Worm (Caenorhabditis elegans) whole organism, L3 larva: ENCODE measurements around the gene R01B10.2.

Source experiments
- R02D3.7 ChIP-seq: fragments of 150-350 bp; optimal IDR thresholded peaks from 2 replicates; lab custom pipeline; 2014; ENCODE audit warnings: missing biosample characterization, missing genetic modification characterization
- ZK546.5 ChIP-seq: sonication (generic microtip); optimal IDR thresholded peaks from 2 replicates; lab custom pipeline; 2017; ENCODE audit warnings: missing biosample characterization, missing genetic modification characterization
- aly-2 ChIP-seq: fragments of 150-350 bp; optimal IDR thresholded peaks from 2 replicates; lab custom pipeline; 2014; ENCODE audit warnings: missing biosample characterization, missing genetic modification characterization
- ama-1 ChIP-seq: fragments of 150-350 bp; optimal IDR thresholded peaks from 2 replicates; lab custom pipeline; 2018
- ceh-16 ChIP-seq: sonication (generic microtip); optimal IDR thresholded peaks from 2 replicates; lab custom pipeline; 2017; ENCODE audit warnings: missing biosample characterization, missing genetic modification characterization
- ceh-28 ChIP-seq: fragments of 150-350 bp; optimal IDR thresholded peaks from 2 replicates; lab custom pipeline; 2014; ENCODE audit warnings: missing biosample characterization, missing genetic modification reagents, missing genetic modification characterization
- daf-12 ChIP-seq: fragments of 150-350 bp; optimal IDR thresholded peaks from 2 replicates; lab custom pipeline; 2014; ENCODE audit warnings: missing biosample characterization, missing genetic modification reagents, missing genetic modification characterization
- egl-27 ChIP-seq: sonication (generic microtip); optimal IDR thresholded peaks from 4 replicates; lab custom pipeline; 2017; ENCODE audit warnings: missing biosample characterization, missing genetic modification reagents, missing genetic modification characterization
- egl-5 ChIP-seq: fragments of 150-350 bp; optimal IDR thresholded peaks from 2 replicates; lab custom pipeline; 2017; ENCODE audit warnings: missing biosample characterization, missing genetic modification reagents, missing genetic modification characterization, inconsistent platforms
- elt-2 ChIP-seq: sonication (generic microtip); optimal IDR thresholded peaks from 2 replicates; lab custom pipeline; 2016; ENCODE audit warnings: missing genetic modification reagents, mild to moderate bottlenecking, missing genetic modification characterization, missing compliant biosample characterization
- elt-3 ChIP-seq, 3 experiments: fragments of 150-350 bp in 1 of 3; sonication (generic microtip) in 2 of 3; optimal IDR thresholded peaks; 2 replicates in 2 of 3; 4 replicates in 1 of 3; lab custom pipeline; 2014 to 2017; ENCODE audit warnings: missing biosample characterization in 3 of 3, missing genetic modification characterization in 3 of 3
- eor-1 ChIP-seq, 2 experiments: fragments of 150-350 bp; optimal IDR thresholded peaks; 2 replicates each; lab custom pipeline; 2014 to 2018; ENCODE audit warnings: missing biosample characterization in 2 of 2, missing genetic modification characterization in 2 of 2
- fos-1 ChIP-seq: fragments of 150-350 bp; optimal IDR thresholded peaks from 2 replicates; lab custom pipeline; 2014; ENCODE audit warnings: missing biosample characterization, missing genetic modification characterization
- hmg-11 ChIP-seq: sonication (generic microtip); optimal IDR thresholded peaks from 2 replicates; lab custom pipeline; 2016; ENCODE audit warnings: missing genetic modification characterization, missing compliant biosample characterization
- jun-1 ChIP-seq: fragments of 150-350 bp; optimal IDR thresholded peaks from 2 replicates; lab custom pipeline; 2014; ENCODE audit warnings: missing biosample characterization, missing genetic modification reagents, missing genetic modification characterization
- lin-15B ChIP-seq: fragments of 150-350 bp; optimal IDR thresholded peaks from 2 replicates; lab custom pipeline; 2014; ENCODE audit warnings: missing biosample characterization, missing genetic modification characterization
- lin-39 ChIP-seq: fragments of 150-350 bp; optimal IDR thresholded peaks from 2 replicates; lab custom pipeline; 2018; ENCODE audit warnings: missing biosample characterization, missing genetic modification reagents, missing genetic modification characterization
- lsy-12 ChIP-seq: sonication (generic microtip); optimal IDR thresholded peaks from 2 replicates; lab custom pipeline; 2016; ENCODE audit warnings: mild to moderate bottlenecking, missing genetic modification characterization, missing compliant biosample characterization
- mdl-1 ChIP-seq: fragments of 150-350 bp; optimal IDR thresholded peaks from 2 replicates; lab custom pipeline; 2014; ENCODE audit warnings: missing biosample characterization, missing genetic modification characterization
- nfya-1 ChIP-seq: sonication (generic microtip); optimal IDR thresholded peaks from 2 replicates; lab custom pipeline; 2017; ENCODE audit warnings: missing genetic modification characterization, mild to moderate bottlenecking, missing compliant biosample characterization, antibody characterized with exemption, moderate library complexity; ENCODE audit not compliant: insufficient read depth
- nhr-11 ChIP-seq: fragments of 150-350 bp; optimal IDR thresholded peaks from 2 replicates; lab custom pipeline; 2014; ENCODE audit warnings: missing biosample characterization, missing genetic modification characterization
- nhr-12 ChIP-seq: fragments of 150-350 bp; optimal IDR thresholded peaks from 2 replicates; lab custom pipeline; 2014; ENCODE audit warnings: missing biosample characterization, missing genetic modification characterization
- nhr-23 ChIP-seq: fragments of 150-350 bp; optimal IDR thresholded peaks from 2 replicates; lab custom pipeline; 2014; ENCODE audit warnings: missing biosample characterization, missing genetic modification reagents, missing genetic modification characterization
- nhr-25 ChIP-seq: sonication (generic microtip); optimal IDR thresholded peaks from 2 replicates; lab custom pipeline; 2017; ENCODE audit warnings: missing biosample characterization, missing genetic modification characterization
- nhr-43 ChIP-seq: sonication (generic microtip); optimal IDR thresholded peaks from 2 replicates; lab custom pipeline; 2016; ENCODE audit warnings: mild to moderate bottlenecking, missing genetic modification characterization, missing compliant biosample characterization; ENCODE audit not compliant: poor library complexity, severe bottlenecking
- nhr-77 ChIP-seq: fragments of 150-350 bp; optimal IDR thresholded peaks from 2 replicates; lab custom pipeline; 2014; ENCODE audit warnings: missing biosample characterization, missing genetic modification characterization
- pha-4 ChIP-seq: fragments of 150-350 bp; optimal IDR thresholded peaks from 2 replicates; lab custom pipeline; 2014; ENCODE audit warnings: missing biosample characterization, missing genetic modification reagents, missing genetic modification characterization
- pqm-1 ChIP-seq: fragments of 150-350 bp; optimal IDR thresholded peaks from 2 replicates; lab custom pipeline; 2017; ENCODE audit warnings: missing biosample characterization, missing genetic modification characterization, inconsistent platforms
- sea-2 ChIP-seq: fragments of 150-350 bp; sonication (generic microtip); optimal IDR thresholded peaks from 4 replicates; lab custom pipeline; 2014; ENCODE audit warnings: missing biosample characterization, missing genetic modification reagents, missing genetic modification characterization
- snpc-4 ChIP-seq: fragments of 150-350 bp; optimal IDR thresholded peaks from 2 replicates; lab custom pipeline; 2014; ENCODE audit warnings: missing biosample characterization, missing genetic modification characterization
- tbx-2 ChIP-seq: sonication (generic microtip); optimal IDR thresholded peaks from 2 replicates; lab custom pipeline; 2016; ENCODE audit warnings: mild to moderate bottlenecking, missing genetic modification characterization, missing compliant biosample characterization
- unc-39 ChIP-seq: sonication (generic microtip); optimal IDR thresholded peaks from 4 replicates; lab custom pipeline; 2017; ENCODE audit warnings: missing biosample characterization, missing genetic modification characterization
- unc-62 ChIP-seq: fragments of 150-350 bp; sonication (generic microtip); optimal IDR thresholded peaks from 4 replicates; lab custom pipeline; 2014; ENCODE audit warnings: missing biosample characterization, missing genetic modification reagents, missing genetic modification characterization
- zag-1 ChIP-seq: fragments of 150-350 bp; optimal IDR thresholded peaks from 2 replicates; lab custom pipeline; 2014; ENCODE audit warnings: missing biosample characterization, missing genetic modification characterization
- ztf-11 ChIP-seq: fragments of 150-350 bp; optimal IDR thresholded peaks from 2 replicates; lab custom pipeline; 2014; ENCODE audit warnings: missing biosample characterization, missing genetic modification characterization
- ztf-4 ChIP-seq: fragments of 150-350 bp; optimal IDR thresholded peaks from 2 replicates; lab custom pipeline; 2014; ENCODE audit warnings: missing biosample characterization, missing genetic modification characterization

The R01B10.2 gene

ce11 chrV:6016097-6016496 is 25.2 kb downstream of the R01B10.2 start:
- peak; percentile 16 for TF ChIP-seq nhr-23 (tag; lab: Kevin White, UChicago)
- TF ChIP-seq eor-1 (tag; optimal IDR thresholded peaks at IDR 0.05; lab: Kevin White, UChicago) = no peak
- TF ChIP-seq ztf-4 (tag; lab: Kevin White, UChicago) = no peak

DNA sequence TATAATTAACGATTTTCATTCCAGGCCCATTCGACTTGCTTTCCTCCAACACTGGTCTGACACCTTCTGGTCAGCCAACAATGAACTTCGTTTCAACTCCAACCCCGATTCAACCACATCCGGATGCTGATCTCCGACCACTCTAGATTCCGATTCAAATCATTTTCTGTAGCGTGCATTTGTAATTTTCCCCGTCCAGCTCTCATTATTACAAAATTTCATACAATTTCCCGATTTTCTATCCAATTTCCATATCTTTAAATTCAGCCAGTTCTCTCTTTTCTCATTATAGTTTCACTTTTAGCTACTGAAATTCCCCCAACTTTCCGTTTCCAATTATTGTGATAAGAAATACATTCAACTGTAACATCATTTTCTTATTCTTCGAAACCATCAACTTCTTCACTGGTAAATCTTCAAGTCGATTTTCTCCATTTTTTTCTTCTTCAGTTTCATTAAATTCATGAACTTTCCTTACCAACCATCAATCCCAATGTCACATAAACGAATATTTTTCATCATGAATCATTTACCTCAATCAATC is 25.7 kb downstream of the R01B10.2 start:
- TF ChIP-seq ZK546.5 (tag; lab: Kevin White, UChicago) = no peak
- TF ChIP-seq ztf-4 (tag; lab: Kevin White, UChicago) = no peak
- TF ChIP-seq nhr-43 (tag; lab: Kevin White, UChicago) = no peak
- TF ChIP-seq ceh-16 (tag; lab: Kevin White, UChicago) = no peak
- TF ChIP-seq lin-39 (tag; lab: Kevin White, UChicago) = no peak
- no peak for TF ChIP-seq mdl-1

DNA sequence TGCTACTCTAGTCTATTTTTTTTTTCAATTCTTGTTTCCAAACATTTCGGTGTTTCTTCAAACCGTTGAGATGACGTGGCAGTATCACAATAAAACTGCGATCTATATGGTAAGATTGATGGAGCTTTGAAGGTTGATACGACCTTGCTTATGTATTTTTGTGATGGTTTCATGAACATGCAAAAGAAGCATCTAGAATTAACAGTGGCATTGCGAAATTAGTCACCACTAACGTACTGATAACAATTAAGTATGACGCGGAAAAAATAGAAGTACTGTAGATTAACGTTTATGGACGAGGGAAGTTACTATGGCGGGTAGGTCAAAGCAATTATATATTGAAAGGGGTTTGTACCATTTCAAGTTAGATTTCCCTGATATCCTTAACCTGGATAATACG is 28.9 kb downstream of the R01B10.2 start:
- TF ChIP-seq elt-2 (peak; percentile 45), lsy-12 (tag; lab: Kevin White, UChicago) (no peak), pqm-1 (peak; percentile 32)

ce11 chrV:6010642-6011041 is 30.6 kb downstream of the R01B10.2 start:
- TF ChIP-seq jun-1 (tag; lab: Kevin White, UChicago) (peak; percentile 64), lin-39 (tag; lab: Kevin White, UChicago) (no peak), elt-3 (tag; optimal IDR thresholded peaks at IDR 0.05; lab: Kevin White, UChicago) (no peak), nhr-12 (tag; lab: Kevin White, UChicago) (no peak), tbx-2 (tag; lab: Kevin White, UChicago) (no peak), nhr-25 (tag; lab: Kevin White, UChicago) (no peak)

ce11 chrV:6007927-6008326 is 33.3 kb downstream of the R01B10.2 start:
- no peak for TF ChIP-seq nhr-12 (tag; lab: Kevin White, UChicago)
- no peak for TF ChIP-seq pqm-1
- no peak for TF ChIP-seq nhr-25 (tag; lab: Kevin White, UChicago)
- TF ChIP-seq jun-1 (tag; lab: Kevin White, UChicago) = no peak
- TF ChIP-seq fos-1 (tag; lab: Kevin White, UChicago) = no peak
- no peak for TF ChIP-seq ceh-16 (tag; lab: Kevin White, UChicago)
- no peak for TF ChIP-seq nhr-77 (tag; lab: Kevin White, UChicago)
- TF ChIP-seq, all 47 proteins: peak for 0

DNA sequence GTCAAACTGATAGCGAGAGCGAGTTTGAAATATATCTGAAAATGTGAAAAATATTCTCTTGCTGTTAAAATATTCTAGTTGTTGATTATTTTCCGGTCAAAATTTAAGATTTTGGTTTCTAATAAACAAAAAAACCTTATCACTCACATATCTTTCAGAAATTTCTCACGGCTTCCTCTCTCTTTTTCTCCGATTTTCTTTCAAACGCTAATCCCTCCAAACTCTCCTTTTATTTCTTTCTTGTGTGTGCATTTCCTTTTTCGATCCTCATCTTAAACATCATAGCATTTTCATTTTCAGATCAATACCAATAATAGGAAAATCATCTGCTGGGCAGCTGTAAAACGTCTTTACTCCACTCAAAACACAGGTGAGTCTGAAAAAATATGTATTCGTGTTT is 38.0 kb downstream of the R01B10.2 start, which contains the start of gene fos-1:
fos-1 (plus strand) TSS at position 301 of the 400 bp plus-strand sequence.
- TF ChIP-seq ZK546.5 (tag; lab: Kevin White, UChicago) (no peak), nhr-11 (tag; lab: Kevin White, UChicago) (no peak), nhr-12 (tag; lab: Kevin White, UChicago) (no peak), egl-5 (tag; lab: Kevin White, UChicago) (no peak), zag-1 (tag; lab: Kevin White, UChicago) (no peak), egl-27 (tag; lab: Kevin White, UChicago) (no peak), mdl-1 (no peak), eor-1 (tag; optimal IDR thresholded peaks at IDR 0.05; lab: Kevin White, UChicago) (no peak)

DNA sequence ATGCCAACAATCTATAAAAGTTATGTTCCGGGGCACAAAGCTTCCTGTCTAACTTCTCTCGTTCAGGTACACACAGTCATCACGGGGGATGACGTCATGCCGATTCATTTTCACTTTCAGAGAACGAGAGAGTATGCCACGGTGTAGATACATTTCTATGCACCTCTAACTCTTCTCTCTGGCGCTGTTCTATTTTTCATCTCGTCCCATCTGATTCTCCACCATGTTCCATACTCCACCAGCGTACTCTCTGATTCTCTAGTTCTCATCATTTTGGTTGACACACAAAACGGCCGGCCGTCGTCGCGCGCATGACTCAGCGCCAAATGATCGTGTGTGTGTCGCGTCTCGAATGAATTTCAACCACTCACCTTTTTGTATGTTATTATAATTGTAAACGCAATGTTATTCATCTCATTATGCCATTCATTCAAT is 40.9 kb downstream of the R01B10.2 start:
- TF ChIP-seq ama-1 (lab: Kevin White, UChicago) (peak; percentile 23), unc-62 (GFP tag; lab: Kevin White, UChicago) (peak; percentile 72), tbx-2 (tag; lab: Kevin White, UChicago) (peak; percentile 89), elt-3 (tag; optimal IDR thresholded peaks at IDR 0.05; lab: Kevin White, UChicago) (peak in 1 of 3 experiments; percentile 82), nhr-23 (tag; lab: Kevin White, UChicago) (peak; percentile 97), ceh-28 (tag; lab: Kevin White, UChicago) (peak; percentile 94), sea-2 (no peak), fos-1 (tag; lab: Kevin White, UChicago) (no peak), ztf-4 (tag; lab: Kevin White, UChicago) (peak; percentile 68), lsy-12 (tag; lab: Kevin White, UChicago) (peak; percentile 94), nhr-25 (tag; lab: Kevin White, UChicago) (peak; percentile 98), nhr-43 (tag; lab: Kevin White, UChicago) (peak; percentile 94), snpc-4 (tag; lab: Kevin White, UChicago) (peak; percentile 61), lin-39 (tag; lab: Kevin White, UChicago) (peak; percentile 93), nfya-1 (tag; lab: Kevin White, UChicago) (peak; percentile 91), aly-2 (tag; lab: Kevin White, UChicago) (no peak), egl-27 (tag; lab: Kevin White, UChicago) (peak; percentile 96), ztf-11 (tag; lab: Kevin White, UChicago) (no peak), pha-4 (peak; percentile 95), jun-1 (tag; lab: Kevin White, UChicago) (peak; percentile 99), ZK546.5 (tag; lab: Kevin White, UChicago) (no peak), hmg-11 (tag; lab: Kevin White, UChicago) (peak; percentile 97), elt-2 (peak; percentile 98), R02D3.7 (tag; lab: Kevin White, UChicago) (peak; percentile 41), unc-39 (tag; lab: Kevin White, UChicago) (peak; percentile 21), lin-15B (tag; lab: Kevin White, UChicago) (peak; percentile 56), ceh-16 (tag; lab: Kevin White, UChicago) (no peak), egl-5 (tag; lab: Kevin White, UChicago) (peak; percentile 73), daf-12 (tag; lab: Kevin White, UChicago) (no peak)
